Worm (Caenorhabditis elegans) whole organism, young adult: ENCODE data around the gene tsp-14.

ENCODE experiments used
- F39B2.1 ChIP-seq: fragments of 200-800 bp; sonication (Bioruptor generic); IDR thresholded peaks from 2 replicates; pipeline ENCODE4 v1.3.6; 2022; ENCODE audit warnings: missing genetic modification reagents, missing genetic modification characterization, missing compliant biosample characterization
- F55B11.4 ChIP-seq: sonication (generic microtip); optimal IDR thresholded peaks from 2 replicates; lab custom pipeline; 2016; ENCODE audit warnings: missing compliant biosample characterization, missing genetic modification characterization, borderline replicate concordance; ENCODE audit not compliant: insufficient read depth
- F57C9.4 ChIP-seq: sonication (generic microtip); optimal IDR thresholded peaks from 2 replicates; lab custom pipeline; 2017; ENCODE audit warnings: mild to moderate bottlenecking, missing genetic modification characterization, missing compliant biosample characterization
- ceh-79 ChIP-seq: sonication (generic microtip); optimal IDR thresholded peaks from 2 replicates; lab custom pipeline; 2017; ENCODE audit warnings: mild to moderate bottlenecking, missing genetic modification characterization, missing compliant biosample characterization
- dpl-1 ChIP-seq: fragments of 150-350 bp; optimal IDR thresholded peaks from 2 replicates; lab custom pipeline; 2014; ENCODE audit warnings: missing biosample characterization, missing genetic modification reagents, missing genetic modification characterization
- efl-1 ChIP-seq: fragments of 150-350 bp; optimal IDR thresholded peaks from 2 replicates; lab custom pipeline; 2014; ENCODE audit warnings: missing biosample characterization, missing genetic modification reagents, missing genetic modification characterization
- lag-1 ChIP-seq: fragments of 200-800 bp; sonication (Bioruptor generic); IDR thresholded peaks from 2 replicates; pipeline ENCODE4 v1.3.6; 2022; ENCODE audit warnings: missing genetic modification reagents, missing genetic modification characterization, missing compliant biosample characterization
- madf-10 ChIP-seq: sonication (generic microtip); optimal IDR thresholded peaks from 2 replicates; lab custom pipeline; 2016; ENCODE audit warnings: mild to moderate bottlenecking, missing genetic modification characterization, missing compliant biosample characterization
- ztf-18 ChIP-seq: sonication (generic microtip); optimal IDR thresholded peaks from 2 replicates; lab custom pipeline; 2016; ENCODE audit warnings: missing genotype, mild to moderate bottlenecking, missing genetic modification characterization, missing compliant biosample characterization

- no peak for TF ChIP-seq ztf-18 (tag; lab: Kevin White, UChicago)
- no peak for TF ChIP-seq efl-1 (GFP tag; lab: Kevin White, UChicago)
- TF ChIP-seq lag-1 (GFP tag; lab: Robert Waterston, UW), result no peak
- no peak for TF ChIP-seq dpl-1
- TF ChIP-seq F55B11.4, result no peak
- TF ChIP-seq F57C9.4 (tag; lab: Kevin White, UChicago), result no peak
- TF ChIP-seq madf-10 (tag; lab: Kevin White, UChicago), result no peak
- TF ChIP-seq F39B2.1 (GFP tag; lab: Robert Waterston, UW), result no peak
- no peak for TF ChIP-seq ceh-79 (tag; lab: Kevin White, UChicago)
These were observed 44.3 kb upstream of the tsp-14 start, which contains the start of gene K05B2.4 for ce11 chrX:4920942-4921540.
